Worm (Caenorhabditis elegans): Measurements from ENCODE around the gene znf-207.

DNA sequence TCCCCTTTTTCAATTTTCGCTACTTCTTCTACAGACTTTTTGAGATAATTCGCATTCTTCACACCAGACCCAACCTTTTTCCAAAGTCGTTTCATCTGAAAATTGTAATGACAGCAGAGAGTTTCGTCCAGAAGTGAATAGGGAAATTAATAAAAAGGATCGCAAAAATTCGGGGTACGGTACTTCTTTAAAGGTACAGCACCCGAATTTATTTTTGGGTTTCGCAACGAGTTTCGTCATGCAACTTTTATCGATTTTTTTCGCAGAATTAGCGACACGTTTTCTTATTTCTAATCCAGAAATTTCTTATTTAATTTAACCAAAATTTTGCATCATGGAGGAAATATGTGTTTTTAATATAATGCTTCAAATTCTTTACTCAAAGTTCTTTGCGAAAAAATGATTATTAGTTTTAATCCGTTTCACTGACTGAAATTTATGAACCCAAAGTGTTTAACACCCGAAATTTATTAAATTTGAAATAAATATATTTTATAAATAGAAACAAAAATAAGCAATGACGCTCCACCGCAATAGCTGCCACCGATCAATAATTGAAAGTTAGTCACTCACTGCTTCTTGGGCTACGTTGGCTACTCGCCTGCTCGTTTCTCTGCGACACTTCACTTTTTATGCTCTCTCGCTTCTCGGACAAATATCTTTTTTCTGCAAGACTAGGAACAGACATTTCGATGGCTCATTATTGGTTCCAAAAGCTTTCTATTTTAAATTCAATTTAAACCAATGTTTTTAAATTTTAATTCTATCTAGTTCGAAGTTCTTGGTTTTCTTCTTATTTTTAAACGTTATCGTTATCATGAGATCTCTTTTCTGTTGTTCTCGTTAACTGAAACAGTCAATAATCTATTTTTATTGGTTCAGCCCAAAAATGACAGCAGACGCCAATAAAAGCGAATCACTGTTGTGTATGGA, 12.4 kb upstream of the znf-207 start, which contains the start of the genes B0035.15 and dnj-1:
- TF ChIP-seq nhr-42 (GFP tag; IDR thresholded peaks at IDR 0.05) (no peak), lsy-2 (tag; optimal IDR thresholded peaks at IDR 0.05) (peak in 1 of 2 experiments; percentile 53), madf-5 (GFP tag; IDR thresholded peaks at IDR 0.05) (no peak)
